Worm (Caenorhabditis elegans) whole organism, L4 larva: Measurements from ENCODE around the gene sto-3.
A peak's percentile ranks its signal among the peaks of the same experiment; 100 is the strongest.

ENCODE experiments used
- F37D6.2 ChIP-seq: sonication (generic microtip); optimal IDR thresholded peaks from 2 replicates; lab custom pipeline; 2016; ENCODE audit warnings: mild to moderate bottlenecking, missing genetic modification characterization, missing compliant biosample characterization
- T20F7.1 ChIP-seq: fragments of 200-800 bp; sonication (Bioruptor generic); optimal IDR thresholded peaks from 2 replicates; lab custom pipeline; 2018; ENCODE audit warnings: mild to moderate bottlenecking, missing genetic modification characterization, missing compliant biosample characterization
- Y48G9A.11 ChIP-seq: fragments of 200-800 bp; sonication (Bioruptor generic); IDR thresholded peaks from 2 replicates; pipeline ENCODE4 v1.3.6; 2022; ENCODE audit warnings: missing genetic modification reagents, missing genetic modification characterization, missing compliant biosample characterization
- ZK337.2 ChIP-seq: fragments of 200-800 bp; sonication (Bioruptor generic); IDR thresholded peaks from 2 replicates; pipeline ENCODE4 v1.3.6; 2022; ENCODE audit warnings: missing genetic modification reagents, missing genetic modification characterization, missing compliant biosample characterization
- ZK546.5 ChIP-seq, 2 experiments: sonication (generic microtip); optimal IDR thresholded peaks; 2 replicates each; lab custom pipeline; 2017; ENCODE audit warnings: missing biosample characterization in 2 of 2, missing genetic modification characterization in 2 of 2
- aha-1 ChIP-seq: fragments of 150-350 bp; peaks from one replicate; lab custom pipeline; 2014; ENCODE audit warnings: missing biosample characterization, missing genetic modification characterization
- ceh-20 ChIP-seq: fragments of 200-800 bp; sonication (Bioruptor generic); IDR thresholded peaks from 2 replicates; pipeline ENCODE4 v1.3.6; 2022; ENCODE audit warnings: missing genetic modification reagents, missing genetic modification characterization, missing compliant biosample characterization
- ceh-32 ChIP-seq: sonication (generic microtip); optimal IDR thresholded peaks from 2 replicates; lab custom pipeline; 2016; ENCODE audit warnings: mild to moderate bottlenecking, missing genetic modification characterization, missing compliant biosample characterization; ENCODE audit not compliant: poor library complexity
- ceh-44 ChIP-seq: fragments of 200-800 bp; sonication (Bioruptor generic); IDR thresholded peaks from 2 replicates; pipeline ENCODE4 v1.3.6; 2022; ENCODE audit warnings: missing genetic modification reagents, missing genetic modification characterization, missing compliant biosample characterization
- ces-1 ChIP-seq: fragments of 150-350 bp; sonication (generic microtip); optimal IDR thresholded peaks from 4 replicates; lab custom pipeline; 2014; ENCODE audit warnings: missing biosample characterization, missing genetic modification reagents, missing genetic modification characterization
- ctbp-1 ChIP-seq: fragments of 200-800 bp; sonication (Bioruptor generic); IDR thresholded peaks from 2 replicates; pipeline ENCODE4 v1.3.6; 2022; ENCODE audit warnings: missing genetic modification reagents, missing genetic modification characterization, missing compliant biosample characterization
- daf-16 ChIP-seq, 3 experiments: sonication (generic microtip); optimal IDR thresholded peaks; 2 replicates each; lab custom pipeline; 2016 to 2017; ENCODE audit warnings: missing genetic modification characterization in 3 of 3, missing genetic modification reagents in 3 of 3, mild to moderate bottlenecking in 2 of 3, missing compliant biosample characterization in 2 of 3, missing biosample characterization in 1 of 3, moderate library complexity in 1 of 3
- dmd-6 ChIP-seq: fragments of 200-800 bp; sonication (Bioruptor generic); IDR thresholded peaks from 2 replicates; pipeline ENCODE4 v1.3.6; 2022; ENCODE audit warnings: missing genetic modification reagents, missing genetic modification characterization, missing compliant biosample characterization
- dpl-1 ChIP-seq: fragments of 150-350 bp; optimal IDR thresholded peaks from 2 replicates; lab custom pipeline; 2014; ENCODE audit warnings: missing biosample characterization, missing genetic modification reagents, missing genetic modification characterization
- dve-1 ChIP-seq: sonication (generic microtip); optimal IDR thresholded peaks from 2 replicates; lab custom pipeline; 2017; ENCODE audit warnings: antibody characterized with exemption, mild to moderate bottlenecking, missing genetic modification characterization, missing compliant biosample characterization; ENCODE audit not compliant: insufficient read depth
- egl-27 ChIP-seq: sonication (generic microtip); optimal IDR thresholded peaks from 3 replicates; lab custom pipeline; 2017; ENCODE audit warnings: missing biosample characterization, missing genetic modification reagents, missing genetic modification characterization
- egl-43 ChIP-seq: fragments of 200-800 bp; sonication (Bioruptor generic); IDR thresholded peaks from 2 replicates; pipeline ENCODE4 v1.3.6; 2022; ENCODE audit warnings: missing genetic modification reagents, missing genetic modification characterization, missing compliant biosample characterization
- fkh-10 ChIP-seq: fragments of 150-350 bp; optimal IDR thresholded peaks from 2 replicates; lab custom pipeline; 2014; ENCODE audit warnings: missing biosample characterization, missing genetic modification reagents, missing genetic modification characterization
- hif-1 ChIP-seq, 2 experiments: sonication (generic microtip); optimal IDR thresholded peaks; 2 replicates each; lab custom pipeline; 2016 to 2017; ENCODE audit warnings: missing compliant biosample characterization in 2 of 2, missing genetic modification characterization in 2 of 2, missing genetic modification reagents in 2 of 2, missing genotype in 2 of 2, mild to moderate bottlenecking in 1 of 2
- hlh-11 ChIP-seq: fragments of 200-800 bp; sonication (Bioruptor generic); optimal IDR thresholded peaks from 2 replicates; lab custom pipeline; 2018; ENCODE audit warnings: mild to moderate bottlenecking, missing genetic modification characterization, missing compliant biosample characterization
- hmg-1.1 ChIP-seq: fragments of 200-800 bp; sonication (Bioruptor generic); IDR thresholded peaks from 2 replicates; pipeline ENCODE4 v1.3.6; 2022; ENCODE audit warnings: missing genetic modification reagents, missing genetic modification characterization, missing compliant biosample characterization
- jun-1 ChIP-seq: fragments of 150-350 bp; optimal IDR thresholded peaks from 2 replicates; lab custom pipeline; 2014; ENCODE audit warnings: missing biosample characterization, missing genetic modification reagents, missing genetic modification characterization
- lin-1 ChIP-seq: fragments of 200-800 bp; sonication (Bioruptor generic); IDR thresholded peaks from 2 replicates; pipeline ENCODE4 v1.3.6; 2022; ENCODE audit warnings: missing genetic modification reagents, missing genetic modification characterization, missing compliant biosample characterization
- lin-29 ChIP-seq: fragments of 200-800 bp; sonication (Bioruptor generic); IDR thresholded peaks from 2 replicates; pipeline ENCODE4 v1.3.6; 2022; ENCODE audit warnings: missing genetic modification reagents, missing genetic modification characterization, missing compliant biosample characterization
- lir-3 ChIP-seq: sonication (generic microtip); optimal IDR thresholded peaks from 2 replicates; lab custom pipeline; 2016; ENCODE audit warnings: mild to moderate bottlenecking, missing genetic modification characterization, missing compliant biosample characterization
- mdl-1 ChIP-seq, 2 experiments: fragments of 150-350 bp in 1 of 2; sonication (generic microtip) in 1 of 2; optimal IDR thresholded peaks; 2 replicates each; lab custom pipeline; 2014 to 2017; ENCODE audit warnings: missing biosample characterization in 2 of 2, missing genetic modification characterization in 2 of 2
- mes-2 ChIP-seq: sonication (generic microtip); optimal IDR thresholded peaks from 2 replicates; lab custom pipeline; 2016; ENCODE audit warnings: missing genotype, mild to moderate bottlenecking, missing genetic modification characterization, missing compliant biosample characterization; ENCODE audit not compliant: poor library complexity, severe bottlenecking
- mxl-3 ChIP-seq: fragments of 200-800 bp; sonication (Bioruptor generic); optimal IDR thresholded peaks from 2 replicates; lab custom pipeline; 2018; ENCODE audit warnings: mild to moderate bottlenecking, missing genetic modification characterization, missing compliant biosample characterization
- nhr-102 ChIP-seq: sonication (generic microtip); optimal IDR thresholded peaks from 2 replicates; lab custom pipeline; 2016; ENCODE audit warnings: mild to moderate bottlenecking, missing genetic modification characterization, moderate library complexity, missing compliant biosample characterization
- nhr-111 ChIP-seq: fragments of 200-800 bp; sonication (Bioruptor generic); optimal IDR thresholded peaks from 2 replicates; lab custom pipeline; 2018; ENCODE audit warnings: mild to moderate bottlenecking, missing genetic modification characterization, missing compliant biosample characterization
- nhr-237 ChIP-seq: sonication (generic microtip); optimal IDR thresholded peaks from 2 replicates; lab custom pipeline; 2017; ENCODE audit warnings: missing biosample characterization, missing genetic modification characterization
- nhr-25 ChIP-seq: sonication (generic microtip); optimal IDR thresholded peaks from 2 replicates; lab custom pipeline; 2017; ENCODE audit warnings: missing genetic modification characterization, mild to moderate bottlenecking, missing compliant biosample characterization, antibody characterized with exemption, moderate library complexity, borderline replicate concordance; ENCODE audit not compliant: insufficient read depth
- nhr-28 ChIP-seq: fragments of 150-350 bp; optimal IDR thresholded peaks from 2 replicates; lab custom pipeline; 2014; ENCODE audit warnings: missing biosample characterization, missing genetic modification characterization
- nhr-41 ChIP-seq: fragments of 200-800 bp; sonication (Bioruptor generic); IDR thresholded peaks from 2 replicates; pipeline ENCODE4 v1.3.6; 2022; ENCODE audit warnings: missing genetic modification reagents, missing genetic modification characterization, missing compliant biosample characterization
- nhr-48 ChIP-seq: sonication (generic microtip); optimal IDR thresholded peaks from 2 replicates; lab custom pipeline; 2016; ENCODE audit warnings: mild to moderate bottlenecking, missing genetic modification characterization, missing compliant biosample characterization
- nhr-6 ChIP-seq: fragments of 150-350 bp; optimal IDR thresholded peaks from 2 replicates; lab custom pipeline; 2014; ENCODE audit warnings: missing biosample characterization, missing genetic modification characterization
- nhr-76 ChIP-seq: fragments of 150-350 bp; optimal IDR thresholded peaks from 2 replicates; lab custom pipeline; 2014; ENCODE audit warnings: missing biosample characterization, missing genetic modification characterization
- nhr-77 ChIP-seq: fragments of 150-350 bp; optimal IDR thresholded peaks from 2 replicates; lab custom pipeline; 2014; ENCODE audit warnings: missing biosample characterization, missing genetic modification characterization
- pha-4 ChIP-seq, 2 experiments: fragments of 150-350 bp in 1 of 2; fragments of 200-800 bp in 1 of 2; sonication (Bioruptor generic) in 1 of 2; IDR thresholded peaks in 1 of 2; optimal IDR thresholded peaks in 1 of 2; 2 replicates each; pipeline versions ENCODE4 v1.3.6 to Lab custom; 2014 to 2022; ENCODE audit warnings: missing genetic modification characterization in 2 of 2, missing genetic modification reagents in 2 of 2, missing biosample characterization in 1 of 2, missing compliant biosample characterization in 1 of 2
- php-3 ChIP-seq: fragments of 200-800 bp; sonication (Bioruptor generic); IDR thresholded peaks from 2 replicates; pipeline ENCODE4 v1.3.6; 2022; ENCODE audit warnings: missing genetic modification reagents, missing genetic modification characterization, missing compliant biosample characterization
- pqm-1 ChIP-seq: sonication (generic microtip); optimal IDR thresholded peaks from 2 replicates; lab custom pipeline; 2017; ENCODE audit warnings: missing biosample characterization, missing genetic modification characterization
- saeg-2 ChIP-seq: fragments of 200-800 bp; sonication (Bioruptor generic); IDR thresholded peaks from 2 replicates; pipeline ENCODE4 v1.3.6; 2022; ENCODE audit warnings: missing genetic modification reagents, missing genetic modification characterization, missing compliant biosample characterization
- snpc-1.2 ChIP-seq: fragments of 200-800 bp; sonication (Bioruptor generic); IDR thresholded peaks from 2 replicates; pipeline ENCODE4 v1.3.6; 2022; ENCODE audit warnings: missing genetic modification reagents, missing genetic modification characterization, missing compliant biosample characterization
- tra-1 ChIP-seq: fragments of 200-800 bp; sonication (Bioruptor generic); IDR thresholded peaks from 2 replicates; pipeline ENCODE4 v1.3.6; 2022; ENCODE audit warnings: missing genetic modification reagents, missing genetic modification characterization, missing compliant biosample characterization
- unc-62 ChIP-seq, 3 experiments: fragments of 150-350 bp in 1 of 3; sonication (generic microtip); optimal IDR thresholded peaks in 2 of 3; peaks in 1 of 3; 1 replicate in 1 of 3; 2 replicates in 2 of 3; lab custom pipeline; 2014 to 2017; ENCODE audit warnings: missing biosample characterization in 3 of 3, missing genetic modification characterization in 3 of 3, missing genetic modification reagents in 3 of 3, missing genotype in 1 of 3
- zfp-2 ChIP-seq: sonication (generic microtip); optimal IDR thresholded peaks from 2 replicates; lab custom pipeline; 2016; ENCODE audit warnings: mild to moderate bottlenecking, missing genetic modification characterization, missing compliant biosample characterization
- zfp-3 ChIP-seq: fragments of 200-800 bp; sonication (Bioruptor generic); conservative IDR thresholded peaks from 2 replicates; pipeline ENCODE4 v1.3.6; 2022; ENCODE audit warnings: missing genetic modification reagents, missing genetic modification characterization, missing compliant biosample characterization
- zip-2 ChIP-seq: fragments of 150-350 bp; optimal IDR thresholded peaks from 2 replicates; lab custom pipeline; 2014; ENCODE audit warnings: missing biosample characterization, missing genetic modification characterization
- ztf-11 ChIP-seq: fragments of 150-350 bp; optimal IDR thresholded peaks from 2 replicates; lab custom pipeline; 2014; ENCODE audit warnings: missing biosample characterization, missing genetic modification characterization

Gene sto-3

DNA sequence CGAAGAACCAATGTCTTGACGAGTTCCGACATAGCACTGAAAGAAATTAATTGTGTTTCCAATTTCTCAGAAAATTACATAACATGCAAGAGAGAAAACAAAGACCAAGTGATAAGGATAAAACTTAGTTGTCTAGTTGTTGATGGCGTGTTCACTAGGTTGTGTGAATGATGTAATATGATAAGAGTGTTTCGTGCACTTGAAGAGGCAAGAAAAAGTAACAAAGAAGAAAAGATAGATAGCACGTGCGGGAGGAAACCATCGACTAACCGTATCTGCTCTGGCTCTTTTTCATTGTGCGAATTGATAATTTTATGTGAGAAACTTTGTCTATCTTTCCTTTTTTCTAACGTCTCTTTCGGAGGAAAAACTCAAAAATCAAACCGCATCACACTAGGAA lies 39.7 kb upstream of the sto-3 start, which contains the start of gene sfxn-1.5 (continued):
- TF ChIP-seq dpl-1, result no peak
- TF ChIP-seq zfp-3 (GFP tag; lab: Robert Waterston, UW), result no peak
- no peak for TF ChIP-seq lin-29 (GFP tag; lab: Robert Waterston, UW)
- TF ChIP-seq Y48G9A.11 (GFP tag; lab: Robert Waterston, UW), result no peak
- TF ChIP-seq ztf-11 (tag; lab: Kevin White, UChicago), result no peak
- TF ChIP-seq php-3, result peak; percentile 60
- TF ChIP-seq hlh-11 (tag; lab: Kevin White, UChicago), result peak; percentile 82
- no peak for TF ChIP-seq unc-62 (GFP tag; optimal IDR thresholded peaks at IDR 0.05 in 1 of 2; lab: Kevin White, UChicago)
- TF ChIP-seq unc-62 (tag; optimal IDR thresholded peaks at IDR 0.05; lab: Kevin White, UChicago), result no peak
- TF ChIP-seq aha-1 (tag; lab: Kevin White, UChicago), result peak; percentile 32
- TF ChIP-seq dmd-6 (GFP tag; lab: Robert Waterston, UW), result peak; percentile 95
- TF ChIP-seq T20F7.1 (GFP tag; lab: Kevin White, UChicago), result peak; percentile 6
- no peak for TF ChIP-seq fkh-10 (GFP tag; lab: Kevin White, UChicago)
- peak; percentile 90 for TF ChIP-seq nhr-77 (tag; lab: Kevin White, UChicago)
- no peak for TF ChIP-seq ZK546.5 (tag; optimal IDR thresholded peaks at IDR 0.05; lab: Kevin White, UChicago)
- TF ChIP-seq nhr-25 (tag; lab: Kevin White, UChicago), result no peak
- no peak for TF ChIP-seq nhr-111 (GFP tag; lab: Kevin White, UChicago)
- TF ChIP-seq F37D6.2 (tag; lab: Kevin White, UChicago), result no peak
- peak in 1 of 2 experiments; percentile 83 for TF ChIP-seq mdl-1 (tag; optimal IDR thresholded peaks at IDR 0.05; lab: Kevin White, UChicago)
- peak; percentile 95 for TF ChIP-seq dve-1 (tag; lab: Kevin White, UChicago)
- no peak for TF ChIP-seq hmg-1.1 (GFP tag; lab: Robert Waterston, UW)
- no peak for TF ChIP-seq lir-3
- TF ChIP-seq egl-43 (GFP tag; lab: Robert Waterston, UW), result no peak
- no peak for TF ChIP-seq ceh-44
- peak in 1 of 2 experiments; percentile 23 for TF ChIP-seq hif-1 (tag; optimal IDR thresholded peaks at IDR 0.05; lab: Kevin White, UChicago)
- no peak for TF ChIP-seq ZK337.2 (GFP tag; lab: Robert Waterston, UW)
- peak; percentile 13 for TF ChIP-seq nhr-102 (tag; lab: Kevin White, UChicago)
- TF ChIP-seq egl-27 (tag; lab: Kevin White, UChicago), result no peak
- TF ChIP-seq ces-1 (GFP tag; lab: Kevin White, UChicago), result no peak
- peak; percentile 90 for TF ChIP-seq nhr-28
- no peak for TF ChIP-seq ceh-20 (GFP tag; lab: Robert Waterston, UW)
- TF ChIP-seq nhr-76, result no peak
- TF ChIP-seq zfp-2 (tag; lab: Kevin White, UChicago), result no peak
- no peak for TF ChIP-seq ctbp-1
- peak; percentile 97 for TF ChIP-seq pqm-1 (tag; lab: Kevin White, UChicago)
- TF ChIP-seq lin-1 (GFP tag; lab: Robert Waterston, UW), result peak; percentile 75
- peak; percentile 39 for TF ChIP-seq mes-2 (tag; lab: Kevin White, UChicago)
- no peak for TF ChIP-seq zip-2 (tag; lab: Kevin White, UChicago)
- no peak for TF ChIP-seq snpc-1.2 (GFP tag; lab: Robert Waterston, UW)
- TF ChIP-seq pha-4 (GFP tag; IDR thresholded peaks at IDR 0.05; lab: Robert Waterston, UW), result peak; percentile 29; the same call in 1 of the 2 replicates
- no peak for TF ChIP-seq pha-4 (tag; optimal IDR thresholded peaks at IDR 0.05; lab: Kevin White, UChicago)
- no peak for TF ChIP-seq nhr-41 (GFP tag; lab: Robert Waterston, UW)
- no peak for TF ChIP-seq ceh-32 (tag; lab: Kevin White, UChicago)
- TF ChIP-seq mxl-3 (GFP tag; lab: Kevin White, UChicago), result peak; percentile 55
- TF ChIP-seq tra-1 (GFP tag; lab: Robert Waterston, UW), result peak; percentile 68
- TF ChIP-seq daf-16 (GFP tag; optimal IDR thresholded peaks at IDR 0.05; lab: Kevin White, UChicago), result no peak
- TF ChIP-seq daf-16 (tag; optimal IDR thresholded peaks at IDR 0.05; lab: Kevin White, UChicago), result peak; percentile 98
- peak; percentile 84 for TF ChIP-seq nhr-48
- TF ChIP-seq nhr-237 (tag; lab: Kevin White, UChicago), result no peak
- TF ChIP-seq saeg-2 (GFP tag; lab: Robert Waterston, UW), result no peak
- TF ChIP-seq nhr-6 (tag; lab: Kevin White, UChicago), result peak; percentile 37
- TF ChIP-seq jun-1 (tag; lab: Kevin White, UChicago), result no peak
